Worm (Caenorhabditis elegans) whole organism, mixed stage, embryonic: ENCODE data around the gene F53B7.7.

Source experiments
- M03D4.4 ChIP-seq: sonication (generic microtip); optimal IDR thresholded peaks from 2 replicates; lab custom pipeline; 2017; ENCODE audit warnings: mild to moderate bottlenecking, missing genetic modification characterization, missing compliant biosample characterization
- bed-3 ChIP-seq: fragments of 200-800 bp; sonication (Bioruptor generic); optimal IDR thresholded peaks from 3 replicates; lab custom pipeline; 2018; ENCODE audit warnings: mild to moderate bottlenecking, missing genetic modification characterization, moderate library complexity, missing compliant biosample characterization
- blmp-1 ChIP-seq: fragments of 150-350 bp; optimal IDR thresholded peaks from 2 replicates; lab custom pipeline; 2014; ENCODE audit warnings: missing biosample characterization, missing genetic modification characterization
- ceh-39 ChIP-seq: fragments of 150-350 bp; optimal IDR thresholded peaks from 2 replicates; lab custom pipeline; 2014; ENCODE audit warnings: missing biosample characterization, missing genetic modification characterization
- ceh-83 ChIP-seq: fragments of 200-800 bp; sonication (Bioruptor generic); optimal IDR thresholded peaks from 2 replicates; lab custom pipeline; 2018; ENCODE audit warnings: mild to moderate bottlenecking, missing genetic modification characterization, missing compliant biosample characterization
- ces-1 ChIP-seq: fragments of 150-350 bp; optimal IDR thresholded peaks from 2 replicates; lab custom pipeline; 2014; ENCODE audit warnings: missing biosample characterization, missing genetic modification reagents, missing genetic modification characterization
- cnd-1 ChIP-seq: fragments of 200-800 bp; sonication (Bioruptor generic); optimal IDR thresholded peaks from 2 replicates; lab custom pipeline; 2018; ENCODE audit warnings: mild to moderate bottlenecking, missing genetic modification characterization, missing compliant biosample characterization
- drap-1 ChIP-seq: fragments of 200-800 bp; sonication (Bioruptor generic); optimal IDR thresholded peaks from 3 replicates; lab custom pipeline; 2018; ENCODE audit warnings: mild to moderate bottlenecking, missing genetic modification characterization, missing compliant biosample characterization
- elt-1 ChIP-seq: sonication (generic microtip); optimal IDR thresholded peaks from 2 replicates; lab custom pipeline; 2017; ENCODE audit warnings: missing genetic modification characterization, mild to moderate bottlenecking, missing compliant biosample characterization, antibody characterized with exemption, moderate library complexity, borderline replicate concordance; ENCODE audit not compliant: insufficient read depth
- elt-3 ChIP-seq: fragments of 150-350 bp; optimal IDR thresholded peaks from 2 replicates; lab custom pipeline; 2014; ENCODE audit warnings: missing biosample characterization, missing genetic modification characterization
- flh-1 ChIP-seq: fragments of 200-800 bp; sonication (Bioruptor generic); optimal IDR thresholded peaks from 2 replicates; lab custom pipeline; 2018; ENCODE audit warnings: mild to moderate bottlenecking, missing genetic modification characterization, moderate library complexity, missing compliant biosample characterization
- ham-2 ChIP-seq: fragments of 200-800 bp; sonication (Bioruptor generic); optimal IDR thresholded peaks from 2 replicates; lab custom pipeline; 2018; ENCODE audit warnings: mild to moderate bottlenecking, missing genetic modification characterization, missing compliant biosample characterization
- hlh-1 ChIP-seq: fragments of 150-350 bp; optimal IDR thresholded peaks from 2 replicates; lab custom pipeline; 2014; ENCODE audit warnings: missing biosample characterization, missing genetic modification reagents, missing genetic modification characterization
- lin-13 ChIP-seq: fragments of 150-350 bp; optimal IDR thresholded peaks from 2 replicates; lab custom pipeline; 2014; ENCODE audit warnings: missing biosample characterization, missing genetic modification characterization
- lin-32 ChIP-seq: fragments of 200-800 bp; sonication (Bioruptor generic); optimal IDR thresholded peaks from 2 replicates; lab custom pipeline; 2018; ENCODE audit warnings: mild to moderate bottlenecking, missing genetic modification characterization, missing compliant biosample characterization
- lsy-2 ChIP-seq: fragments of 150-350 bp; optimal IDR thresholded peaks from 2 replicates; lab custom pipeline; 2014; ENCODE audit warnings: missing biosample characterization, missing genetic modification characterization
- mab-5 ChIP-seq: fragments of 150-350 bp; optimal IDR thresholded peaks from 2 replicates; lab custom pipeline; 2014; ENCODE audit warnings: missing biosample characterization, missing genetic modification characterization
- mep-1 ChIP-seq: fragments of 150-350 bp; optimal IDR thresholded peaks from 2 replicates; lab custom pipeline; 2017; ENCODE audit warnings: missing biosample characterization, missing genetic modification reagents, missing genetic modification characterization, inconsistent platforms
- mls-2 ChIP-seq: sonication (generic microtip); optimal IDR thresholded peaks from 2 replicates; lab custom pipeline; 2016; ENCODE audit warnings: mild to moderate bottlenecking, missing genetic modification characterization, moderate library complexity, missing compliant biosample characterization
- nhr-12 ChIP-seq: fragments of 150-350 bp; optimal IDR thresholded peaks from 2 replicates; lab custom pipeline; 2014; ENCODE audit warnings: missing biosample characterization, missing genetic modification characterization
- nhr-2 ChIP-seq: fragments of 150-350 bp; optimal IDR thresholded peaks from 2 replicates; lab custom pipeline; 2014; ENCODE audit warnings: missing biosample characterization, missing genetic modification characterization
- nhr-237 ChIP-seq: fragments of 150-350 bp; optimal IDR thresholded peaks from 2 replicates; lab custom pipeline; 2014; ENCODE audit warnings: missing biosample characterization, missing genetic modification characterization
- nhr-28 ChIP-seq: fragments of 150-350 bp; optimal IDR thresholded peaks from 2 replicates; lab custom pipeline; 2014; ENCODE audit warnings: missing biosample characterization, missing genetic modification characterization
- nhr-76 ChIP-seq: sonication (generic microtip); optimal IDR thresholded peaks from 2 replicates; lab custom pipeline; 2017; ENCODE audit warnings: missing biosample characterization, missing genetic modification characterization
- pha-4 ChIP-seq: fragments of 150-350 bp; optimal IDR thresholded peaks from 2 replicates; lab custom pipeline; 2018; ENCODE audit warnings: missing biosample characterization, missing genetic modification reagents, missing genetic modification characterization
- sem-2 ChIP-seq: fragments of 200-800 bp; sonication (Bioruptor generic); optimal IDR thresholded peaks from 2 replicates; lab custom pipeline; 2018; ENCODE audit warnings: mild to moderate bottlenecking, missing genetic modification characterization, missing compliant biosample characterization
- snpc-4 ChIP-seq: fragments of 150-350 bp; optimal IDR thresholded peaks from 2 replicates; lab custom pipeline; 2014; ENCODE audit warnings: missing biosample characterization, missing genetic modification characterization
- sptf-1 ChIP-seq: sonication (generic microtip); optimal IDR thresholded peaks from 2 replicates; lab custom pipeline; 2017; ENCODE audit warnings: mild to moderate bottlenecking, missing genetic modification characterization, moderate library complexity, missing compliant biosample characterization
- tbx-8 ChIP-seq: fragments of 200-800 bp; sonication (Bioruptor generic); optimal IDR thresholded peaks from 2 replicates; lab custom pipeline; 2018; ENCODE audit warnings: mild to moderate bottlenecking, missing genetic modification characterization, moderate library complexity, missing compliant biosample characterization
- unc-120 ChIP-seq: sonication (generic microtip); optimal IDR thresholded peaks from 2 replicates; lab custom pipeline; 2017; ENCODE audit warnings: missing genetic modification characterization, missing compliant biosample characterization; ENCODE audit not compliant: poor library complexity, severe bottlenecking
- unc-39 ChIP-seq: fragments of 150-350 bp; optimal IDR thresholded peaks from 2 replicates; lab custom pipeline; 2014; ENCODE audit warnings: missing biosample characterization, missing genetic modification characterization
- unc-62 ChIP-seq: fragments of 150-350 bp; optimal IDR thresholded peaks from 2 replicates; lab custom pipeline; 2014; ENCODE audit warnings: missing biosample characterization, missing genetic modification reagents, missing genetic modification characterization
- zip-8 ChIP-seq: fragments of 150-350 bp; optimal IDR thresholded peaks from 2 replicates; lab custom pipeline; 2014; ENCODE audit warnings: missing biosample characterization, missing genetic modification characterization
- ztf-11 ChIP-seq: fragments of 150-350 bp; optimal IDR thresholded peaks from 2 replicates; lab custom pipeline; 2014; ENCODE audit warnings: missing biosample characterization, missing genetic modification characterization

The F53B7.7 gene

ce11 chrV:11029309-11029708 is 30.4 kb downstream of the F53B7.7 start:
- TF ChIP-seq mab-5 (no peak), ceh-83 (GFP tag; lab: Kevin White, UChicago) (no peak), ztf-11 (tag; lab: Kevin White, UChicago) (no peak), cnd-1 (peak; percentile 32), sem-2 (GFP tag; lab: Kevin White, UChicago) (no peak), ces-1 (GFP tag; lab: Kevin White, UChicago) (peak; percentile 25), drap-1 (GFP tag; lab: Kevin White, UChicago) (no peak), lsy-2 (tag; lab: Kevin White, UChicago) (peak; percentile 16), lin-32 (GFP tag; lab: Kevin White, UChicago) (peak; percentile 4), unc-62 (GFP tag; lab: Kevin White, UChicago) (no peak), snpc-4 (tag; lab: Kevin White, UChicago) (no peak), hlh-1 (tag; lab: Kevin White, UChicago) (peak; percentile 3), nhr-76 (tag; lab: Kevin White, UChicago) (no peak), flh-1 (GFP tag; lab: Kevin White, UChicago) (no peak), sptf-1 (tag; lab: Kevin White, UChicago) (peak; percentile 66), mep-1 (tag; lab: Kevin White, UChicago) (no peak), pha-4 (tag; lab: Kevin White, UChicago) (no peak), ham-2 (GFP tag; lab: Kevin White, UChicago) (no peak), mls-2 (no peak), nhr-237 (peak; percentile 49), blmp-1 (no peak), elt-1 (tag; lab: Kevin White, UChicago) (no peak), nhr-12 (tag; lab: Kevin White, UChicago) (no peak), tbx-8 (no peak)
- TF ChIP-seq, all 35 proteins: peak for 7

- TF ChIP-seq drap-1 (GFP tag; lab: Kevin White, UChicago) (no peak), snpc-4 (tag; lab: Kevin White, UChicago) (no peak), nhr-28 (tag; lab: Kevin White, UChicago) (no peak), nhr-237 (no peak), nhr-2 (tag; lab: Kevin White, UChicago) (no peak), ceh-83 (GFP tag; lab: Kevin White, UChicago) (no peak), nhr-12 (tag; lab: Kevin White, UChicago) (no peak)
These were observed 31.8 kb downstream of the F53B7.7 start for ce11 chrV:11030675-11031074.

- TF ChIP-seq ham-2 (GFP tag; lab: Kevin White, UChicago) (no peak), lsy-2 (tag; lab: Kevin White, UChicago) (no peak), sptf-1 (tag; lab: Kevin White, UChicago) (no peak), snpc-4 (tag; lab: Kevin White, UChicago) (no peak), ces-1 (GFP tag; lab: Kevin White, UChicago) (no peak), flh-1 (GFP tag; lab: Kevin White, UChicago) (no peak), blmp-1 (no peak), unc-39 (tag; lab: Kevin White, UChicago) (no peak)
These were observed 34.3 kb downstream of the F53B7.7 start for ce11 chrV:11033241-11033640.

- TF ChIP-seq unc-120 (tag; lab: Kevin White, UChicago) (peak; percentile 50), hlh-1 (tag; lab: Kevin White, UChicago) (peak; percentile 6), zip-8 (no peak), unc-62 (GFP tag; lab: Kevin White, UChicago) (peak; percentile 97), ces-1 (GFP tag; lab: Kevin White, UChicago) (peak; percentile 3)
These were observed 35.9 kb downstream of the F53B7.7 start, which contains the start of gene pptr-2 for ce11 chrV:11034748-11035147. Gene pptr-2, minus strand, starts transcription at chrV:11034931.

ce11 chrV:11039379-11039954 is 40.6 kb downstream of the F53B7.7 start, which contains the start of gene pak-2:
Gene pak-2, minus strand, starts transcription at chrV:11039429.
- TF ChIP-seq ceh-83 (GFP tag; lab: Kevin White, UChicago) (peak; percentile 77), unc-120 (tag; lab: Kevin White, UChicago) (no peak), tbx-8 (no peak), mab-5 (no peak), lin-32 (GFP tag; lab: Kevin White, UChicago) (peak; percentile 62), drap-1 (GFP tag; lab: Kevin White, UChicago) (peak; percentile 64), unc-62 (GFP tag; lab: Kevin White, UChicago) (peak; percentile 61), nhr-237 (peak; percentile 94), hlh-1 (tag; lab: Kevin White, UChicago) (no peak), M03D4.4 (tag; lab: Kevin White, UChicago) (no peak), snpc-4 (tag; lab: Kevin White, UChicago) (no peak), nhr-2 (tag; lab: Kevin White, UChicago) (peak; percentile 58), sptf-1 (tag; lab: Kevin White, UChicago) (peak; percentile 87), lin-13 (peak; percentile 15), unc-39 (tag; lab: Kevin White, UChicago) (no peak), bed-3 (no peak), nhr-76 (tag; lab: Kevin White, UChicago) (no peak), ceh-39 (tag; lab: Kevin White, UChicago) (peak; percentile 73), cnd-1 (peak; percentile 76), blmp-1 (no peak), pha-4 (tag; lab: Kevin White, UChicago) (no peak), sem-2 (GFP tag; lab: Kevin White, UChicago) (peak; percentile 13), ces-1 (GFP tag; lab: Kevin White, UChicago) (peak; percentile 93), lsy-2 (tag; lab: Kevin White, UChicago) (peak; percentile 71), elt-3 (no peak), mep-1 (tag; lab: Kevin White, UChicago) (peak; percentile 67), zip-8 (no peak), flh-1 (GFP tag; lab: Kevin White, UChicago) (no peak), ztf-11 (tag; lab: Kevin White, UChicago) (no peak), elt-1 (tag; lab: Kevin White, UChicago) (no peak), nhr-12 (tag; lab: Kevin White, UChicago) (no peak), mls-2 (peak; percentile 82)
- TF ChIP-seq, all 35 proteins: peak for 15
